Fruit fly (Drosophila melanogaster): ENCODE measurements around the gene Rab27.

Gene Rab27

DNA sequence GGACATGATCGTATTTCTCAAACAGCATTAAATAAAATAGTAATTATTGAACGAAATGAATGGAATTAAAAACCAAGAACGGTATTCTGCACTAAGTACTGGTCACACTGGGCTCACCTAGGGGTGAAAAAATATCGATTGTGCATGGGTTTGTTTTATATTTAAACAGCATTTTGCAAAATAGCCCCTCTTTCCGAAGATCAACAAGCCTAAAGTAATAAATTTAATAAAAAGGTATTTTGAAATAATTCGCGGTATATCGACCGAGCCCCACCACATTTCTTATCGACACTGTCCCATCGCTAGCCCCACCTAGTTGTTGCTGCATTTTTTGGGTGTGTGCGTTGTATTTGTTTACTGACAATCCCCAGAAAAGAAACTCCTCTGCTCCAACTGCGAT lies 6.2 kb downstream of the Rab27 start, which contains the start of gene pck (continued):
- no peak for TF ChIP-seq pita (GFP tag; optimal IDR thresholded peaks at IDR 0.05)
- no peak for TF ChIP-seq Doc2 (GFP tag; IDR thresholded peaks at IDR 0.05)
- TF ChIP-seq CG14860 (GFP tag; IDR thresholded peaks at IDR 0.05; ENCODE audit: partially characterized antibody), result peak; percentile 24; the same call in 1 of the 3 replicates
- TF ChIP-seq CG3281 (GFP tag; optimal IDR thresholded peaks at IDR 0.05), result peak; percentile 52
- TF ChIP-seq CG9817 (tag; optimal IDR thresholded peaks at IDR 0.05), result peak; percentile 36
- peak; percentile 73 for TF ChIP-seq Rfx (GFP tag; IDR thresholded peaks at IDR 0.05)
- TF ChIP-seq cas (GFP tag; IDR thresholded peaks at IDR 0.05), result no peak
- TF ChIP-seq CG6854 (GFP tag; optimal IDR thresholded peaks at IDR 0.05), result no peak
- no peak for TF ChIP-seq Dip2 (GFP tag; IDR thresholded peaks at IDR 0.05)
- peak; percentile 73 for TF ChIP-seq ken (GFP tag; IDR thresholded peaks at IDR 0.05)
- no peak for TF ChIP-seq aop (GFP tag; IDR thresholded peaks at IDR 0.05)
- TF ChIP-seq Eip74EF (GFP tag; optimal IDR thresholded peaks at IDR 0.05), result no peak
- TF ChIP-seq btn (GFP tag; optimal IDR thresholded peaks at IDR 0.05), result peak; percentile 28
- no peak for TF ChIP-seq CG12769 (tag; optimal IDR thresholded peaks at IDR 0.05)
- 0 out of 3 replicates have a peak, but pooled peaks have one; percentile 56 for TF ChIP-seq so (GFP tag; IDR thresholded peaks at IDR 0.05)
- peak in 1 of 3 experiments; percentile 48 for TF ChIP-seq lola (GFP tag; optimal IDR thresholded peaks at IDR 0.05)
- peak; percentile 66 for TF ChIP-seq CG9609 (GFP tag; optimal IDR thresholded peaks at IDR 0.05)
- no peak for TF ChIP-seq Usf (GFP tag; optimal IDR thresholded peaks at IDR 0.05)
- TF ChIP-seq CG10147 (GFP tag; optimal IDR thresholded peaks at IDR 0.05), result peak; percentile 16
- TF ChIP-seq pan (optimal IDR thresholded peaks at IDR 0.05), result no peak
- TF ChIP-seq pan (GFP tag; optimal IDR thresholded peaks at IDR 0.05 in 1 of 2, IDR thresholded peaks at IDR 0.05 in 1 of 2), result peak in 1 of 2 experiments; percentile 70
- TF ChIP-seq Xrp1 (GFP tag; IDR thresholded peaks at IDR 0.05), result peak; percentile 82
- peak; percentile 26 for TF ChIP-seq CG4854 (GFP tag; optimal IDR thresholded peaks at IDR 0.05)
- peak; percentile 83 for TF ChIP-seq CG1603 (tag; optimal IDR thresholded peaks at IDR 0.05)
- TF ChIP-seq CG14667 (GFP tag; IDR thresholded peaks at IDR 0.05), result peak; percentile 44
- peak; percentile 39; the same call in 1 of the 2 replicates for TF ChIP-seq amos (GFP tag; IDR thresholded peaks at IDR 0.05; ENCODE audit: partially characterized antibody)
- peak; percentile 56 for TF ChIP-seq CG1024 (GFP tag; IDR thresholded peaks at IDR 0.05)
- no peak for TF ChIP-seq gsb-n (tag; optimal IDR thresholded peaks at IDR 0.05)
- TF ChIP-seq Dad (GFP tag; optimal IDR thresholded peaks at IDR 0.05), result peak; percentile 62
- TF ChIP-seq D19B (GFP tag; optimal IDR thresholded peaks at IDR 0.05), result no peak
- TF ChIP-seq CG3838 (GFP tag; optimal IDR thresholded peaks at IDR 0.05), result no peak
- TF ChIP-seq Doc3 (GFP tag; IDR thresholded peaks at IDR 0.05; ENCODE audit: partially characterized antibody), result peak; percentile 35; the same call in 1 of the 3 replicates
- TF ChIP-seq CG8478 (optimal IDR thresholded peaks at IDR 0.05), result no peak
- no peak for TF ChIP-seq CG12219 (GFP tag; optimal IDR thresholded peaks at IDR 0.05)
- peak; percentile 23 for TF ChIP-seq CG31388 (GFP tag; optimal IDR thresholded peaks at IDR 0.05)
- peak; percentile 52 for TF ChIP-seq CG1647 (GFP tag; optimal IDR thresholded peaks at IDR 0.05)
- TF ChIP-seq Blimp-1 (GFP tag; optimal IDR thresholded peaks at IDR 0.05), result no peak
- 0 out of 2 replicates have a peak, but pooled peaks have one; percentile 33 for TF ChIP-seq Awh (GFP tag; IDR thresholded peaks at IDR 0.05)
- no peak for TF ChIP-seq ham (GFP tag; IDR thresholded peaks at IDR 0.05)
- TF ChIP-seq fd102C (GFP tag; optimal IDR thresholded peaks at IDR 0.05), result no peak
- no peak for TF ChIP-seq her (GFP tag; optimal IDR thresholded peaks at IDR 0.05)
- TF ChIP-seq Sin3A (optimal IDR thresholded peaks at IDR 0.05), result peak; percentile 53
- TF ChIP-seq CG2202 (tag; optimal IDR thresholded peaks at IDR 0.05), result peak; percentile 53
- peak; percentile 63 for TF ChIP-seq Hr3 (GFP tag; optimal IDR thresholded peaks at IDR 0.05)
- TF ChIP-seq unpg (GFP tag; optimal IDR thresholded peaks at IDR 0.05), result peak; percentile 70
- TF ChIP-seq hb (GFP tag; IDR thresholded peaks at IDR 0.05; ENCODE audit: partially characterized antibody), result no peak
- TF ChIP-seq gce (GFP tag; IDR thresholded peaks at IDR 0.05), result no peak
- TF ChIP-seq fd3F (GFP tag; optimal IDR thresholded peaks at IDR 0.05), result no peak
- TF ChIP-seq inv (GFP tag; IDR thresholded peaks at IDR 0.05; ENCODE audit: partially characterized antibody), result 0 out of 2 replicates have a peak, but pooled peaks have one; percentile 25
- no peak for TF ChIP-seq CG11504 (tag; optimal IDR thresholded peaks at IDR 0.05)
- peak; percentile 59 for TF ChIP-seq CG1602 (GFP tag; optimal IDR thresholded peaks at IDR 0.05)

Data from whole organism, embryonic.